Fruit fly (Drosophila melanogaster) whole organism, adult: ENCODE measurements around the gene alpha4GT2.

Experiments used
- CG11617 ChIP-seq: fragments of 200-800 bp; sonication (Bioruptor generic); optimal IDR thresholded peaks from 2 replicates; lab custom pipeline; 2017; ENCODE audit warnings: mild to moderate bottlenecking, missing biosample characterization, missing genetic modification reagents, missing genetic modification characterization
- CG12768 ChIP-seq: fragments of 200-800 bp; sonication (Bioruptor generic); optimal IDR thresholded peaks from 2 replicates; lab custom pipeline; 2017; ENCODE audit warnings: missing biosample characterization, missing genetic modification characterization, mild to moderate bottlenecking, moderate library complexity, missing genetic modification reagents
- CG14711 ChIP-seq: fragments of 200-800 bp; sonication (Bioruptor generic); optimal IDR thresholded peaks from 2 replicates; lab custom pipeline; 2018; ENCODE audit warnings: missing biosample characterization, mild to moderate bottlenecking, missing genetic modification characterization, moderate library complexity
- CG1620 ChIP-seq: fragments of 200-800 bp; sonication (Bioruptor generic); optimal IDR thresholded peaks from 2 replicates; lab custom pipeline; 2016; ENCODE audit warnings: missing biosample characterization, missing genetic modification characterization
- CG33017 ChIP-seq: fragments of 200-800 bp; sonication (Bioruptor generic); optimal IDR thresholded peaks from 2 replicates; lab custom pipeline; 2018; ENCODE audit warnings: missing biosample characterization, mild to moderate bottlenecking, missing genetic modification characterization, moderate library complexity
- CG5204 ChIP-seq: fragments of 200-800 bp; sonication (Bioruptor generic); optimal IDR thresholded peaks from 2 replicates; lab custom pipeline; 2016; ENCODE audit warnings: missing biosample characterization, missing genetic modification characterization
- CG7045 ChIP-seq: fragments of 200-800 bp; sonication (Bioruptor generic); optimal IDR thresholded peaks from 2 replicates; lab custom pipeline; 2017; ENCODE audit warnings: missing biosample characterization, mild to moderate bottlenecking, missing genetic modification characterization
- CG7101 ChIP-seq: fragments of 200-800 bp; sonication (Bioruptor generic); optimal IDR thresholded peaks from 2 replicates; lab custom pipeline; 2018; ENCODE audit warnings: missing biosample characterization, mild to moderate bottlenecking, missing genetic modification characterization, moderate library complexity
- Clk ChIP-seq: fragments of 200-800 bp; sonication (Bioruptor generic); optimal IDR thresholded peaks from 2 replicates; lab custom pipeline; 2017; ENCODE audit warnings: missing biosample characterization, missing genetic modification characterization
- Crg-1 ChIP-seq: fragments of 200-800 bp; sonication (Bioruptor generic); optimal IDR thresholded peaks from 2 replicates; lab custom pipeline; 2016; ENCODE audit warnings: missing biosample characterization, missing genetic modification characterization
- Hr96 ChIP-seq: fragments of 200-800 bp; sonication (Bioruptor generic); optimal IDR thresholded peaks from 2 replicates; lab custom pipeline; 2016; ENCODE audit warnings: missing biosample characterization, missing genetic modification characterization
- Mnt ChIP-seq: fragments of 200-800 bp; sonication (Bioruptor generic); optimal IDR thresholded peaks from 2 replicates; lab custom pipeline; 2016; ENCODE audit warnings: missing biosample characterization, mild to moderate bottlenecking, missing genetic modification characterization
- bab1 ChIP-seq: fragments of 200-800 bp; sonication (Bioruptor generic); optimal IDR thresholded peaks from 3 replicates; lab custom pipeline; 2019; ENCODE audit warnings: missing biosample characterization, mild to moderate bottlenecking, missing genetic modification characterization, moderate library complexity
- cic ChIP-seq: fragments of 200-800 bp; sonication (Bioruptor generic); optimal IDR thresholded peaks from 2 replicates; lab custom pipeline; 2017; ENCODE audit warnings: missing biosample characterization, mild to moderate bottlenecking, missing genetic modification characterization, moderate library complexity
- cnc ChIP-seq, 2 experiments: fragments of >200 bp; optimal IDR thresholded peaks; 2 replicates each; lab custom pipeline; 2017
- kay ChIP-seq: fragments of 200-800 bp; sonication (Bioruptor generic); peaks from one replicate; lab custom pipeline; 2016; ENCODE audit warnings: missing biosample characterization, missing genetic modification characterization, borderline replicate concordance
- ovo ChIP-seq: fragments of 200-800 bp; sonication (Bioruptor generic); optimal IDR thresholded peaks from 2 replicates; lab custom pipeline; 2016; ENCODE audit warnings: missing biosample characterization, missing genetic modification characterization
- pad ChIP-seq: fragments of 200-800 bp; sonication (Bioruptor generic); optimal IDR thresholded peaks from 3 replicates; lab custom pipeline; 2017; ENCODE audit warnings: missing biosample characterization, missing genetic modification characterization, mild to moderate bottlenecking, moderate library complexity, missing genetic modification reagents
- tj ChIP-seq: fragments of 200-800 bp; sonication (Bioruptor generic); optimal IDR thresholded peaks from 3 replicates; lab custom pipeline; 2017; ENCODE audit warnings: missing biosample characterization, mild to moderate bottlenecking, missing genetic modification characterization, moderate library complexity
- toe ChIP-seq: fragments of 200-800 bp; sonication (Bioruptor generic); optimal IDR thresholded peaks from 2 replicates; lab custom pipeline; 2016; ENCODE audit warnings: missing biosample characterization, missing genetic modification characterization

Gene alpha4GT2

dm6 chr3R:25880198-25880970 lies 48.4 kb downstream of the alpha4GT2 start:
- no peak for TF ChIP-seq Crg-1 (GFP tag; lab: Kevin White, UChicago)
- TF ChIP-seq bab1: no peak
- peak; percentile 62 for TF ChIP-seq pad (GFP tag; lab: Kevin White, UChicago)
- TF ChIP-seq CG1620 (GFP tag; lab: Kevin White, UChicago): no peak
- peak; percentile 15 for TF ChIP-seq ovo
- no peak for TF ChIP-seq CG7045
- no peak for TF ChIP-seq cnc (optimal IDR thresholded peaks at IDR 0.05; lab: Kevin White, UChicago)
- TF ChIP-seq Hr96 (GFP tag; lab: Kevin White, UChicago): no peak
- peak; percentile 19 for TF ChIP-seq CG14711 (tag; lab: Kevin White, UChicago)
- TF ChIP-seq CG11617 (GFP tag; lab: Kevin White, UChicago): peak; percentile 5
- no peak for TF ChIP-seq Clk

- TF ChIP-seq bab1: peak; percentile 0
- no peak for TF ChIP-seq Mnt (GFP tag; lab: Kevin White, UChicago)
These were observed 49.2 kb downstream of the alpha4GT2 start, which contains the start of gene Tsp96F for dm6 chr3R:25880971-25881809. Gene Tsp96F (minus strand): TSS chr3R:25881427.

dm6 chr3R:25881915-25882314 lies 49.9 kb downstream of the alpha4GT2 start, which contains the start of gene SppL:
Gene SppL (plus strand): TSS chr3R:25881984.
- TF ChIP-seq CG7101: no peak
- TF ChIP-seq kay (GFP tag; lab: Kevin White, UChicago): no peak

dm6 chr3R:25882606-25883266 lies 50.7 kb downstream of the alpha4GT2 start:
- TF ChIP-seq Hr96 (GFP tag; lab: Kevin White, UChicago) (no peak), pad (GFP tag; lab: Kevin White, UChicago) (peak; percentile 60), kay (GFP tag; lab: Kevin White, UChicago) (peak; percentile 38)

- no peak for TF ChIP-seq pad (GFP tag; lab: Kevin White, UChicago)
- TF ChIP-seq Clk: no peak
- no peak for TF ChIP-seq CG1620 (GFP tag; lab: Kevin White, UChicago)
- TF ChIP-seq cic: no peak
- no peak for TF ChIP-seq CG11617 (GFP tag; lab: Kevin White, UChicago)
- TF ChIP-seq Mnt (GFP tag; lab: Kevin White, UChicago): no peak
- TF ChIP-seq kay (GFP tag; lab: Kevin White, UChicago): no peak
- TF ChIP-seq CG5204: no peak
- no peak for TF ChIP-seq CG14711 (tag; lab: Kevin White, UChicago)
- no peak for TF ChIP-seq CG7045
- no peak for TF ChIP-seq ovo
- TF ChIP-seq bab1: no peak
- TF ChIP-seq CG12768: no peak
These were observed 51.8 kb downstream of the alpha4GT2 start for dm6 chr3R:25883877-25884276.

dm6 chr3R:25884301-25884700 lies 52.3 kb downstream of the alpha4GT2 start:
- TF ChIP-seq kay (GFP tag; lab: Kevin White, UChicago) (no peak), CG1620 (GFP tag; lab: Kevin White, UChicago) (no peak), pad (GFP tag; lab: Kevin White, UChicago) (no peak), bab1 (no peak), Clk (no peak), CG5204 (no peak), Mnt (GFP tag; lab: Kevin White, UChicago) (no peak), CG33017 (tag; lab: Kevin White, UChicago) (peak; percentile 60), CG7045 (no peak), CG7101 (no peak), toe (GFP tag; lab: Kevin White, UChicago) (no peak), tj (GFP tag; lab: Kevin White, UChicago) (no peak), CG14711 (tag; lab: Kevin White, UChicago) (peak; percentile 45), ovo (no peak), cic (no peak), Hr96 (GFP tag; lab: Kevin White, UChicago) (no peak), CG12768 (no peak)

- TF ChIP-seq toe (GFP tag; lab: Kevin White, UChicago): no peak
- TF ChIP-seq ovo: no peak
- peak; percentile 7 for TF ChIP-seq CG12768
- no peak for TF ChIP-seq cnc (optimal IDR thresholded peaks at IDR 0.05; lab: Kevin White, UChicago)
- TF ChIP-seq pad (GFP tag; lab: Kevin White, UChicago): no peak
These were observed 53.1 kb downstream of the alpha4GT2 start for dm6 chr3R:25885136-25885535.
